Fruit fly (Drosophila melanogaster) whole organism, embryonic: ENCODE data around the gene slow.

ENCODE experiments used
- ATbp ChIP-seq: fragments of 200-800 bp; sonication (Bioruptor generic); optimal IDR thresholded peaks from 2 replicates; lab custom pipeline; 2017; ENCODE audit warnings: missing biosample characterization, mild to moderate bottlenecking, missing genetic modification characterization, missing genetic modification reagents
- Awh ChIP-seq: fragments of 200-800 bp; sonication (Bioruptor generic); IDR thresholded peaks from 2 replicates; pipeline ENCODE4, ENCODE4 v1.3.6; 2022; ENCODE audit warnings: missing biosample characterization, missing genetic modification characterization
- CG1024 ChIP-seq: fragments of 200-800 bp; sonication (Bioruptor generic); IDR thresholded peaks from 2 replicates; pipeline ENCODE4 v1.3.6; 2022; ENCODE audit warnings: missing biosample characterization, missing genetic modification characterization
- CG1647 ChIP-seq: fragments of 200-800 bp; sonication (Bioruptor generic); optimal IDR thresholded peaks from 3 replicates; lab custom pipeline; 2016; ENCODE audit warnings: missing biosample characterization, missing genetic modification characterization
- CG16779 ChIP-seq: fragments of 200-800 bp; sonication (Bioruptor generic); IDR thresholded peaks from 2 replicates; pipeline ENCODE4 v1.3.6; 2022; ENCODE audit warnings: missing biosample characterization, missing genetic modification characterization
- CG17328 ChIP-seq: fragments of 200-800 bp; sonication (Bioruptor generic); IDR thresholded peaks from 2 replicates; pipeline ENCODE4 v1.3.6; 2022; ENCODE audit warnings: missing biosample characterization, missing genetic modification characterization
- CG18262 ChIP-seq: fragments of 200-800 bp; optimal IDR thresholded peaks from 3 replicates; lab custom pipeline; 2019; ENCODE audit warnings: missing biosample characterization, mild to moderate bottlenecking, missing genetic modification characterization, moderate library complexity
- CG18764 ChIP-seq: fragments of 200-800 bp; sonication (Bioruptor generic); optimal IDR thresholded peaks from 3 replicates; lab custom pipeline; 2016; ENCODE audit warnings: missing biosample characterization, missing genetic modification characterization
- CG3163 ChIP-seq: fragments of 200-800 bp; sonication (Bioruptor generic); optimal IDR thresholded peaks from 3 replicates; lab custom pipeline; 2016; ENCODE audit warnings: missing biosample characterization, missing genetic modification characterization
- CG3407 ChIP-seq: fragments of 200-800 bp; sonication (Bioruptor generic); optimal IDR thresholded peaks from 2 replicates; lab custom pipeline; 2018; ENCODE audit warnings: missing biosample characterization, mild to moderate bottlenecking, missing genetic modification characterization
- CG34376 ChIP-seq: fragments of 200-800 bp; sonication (Bioruptor generic); optimal IDR thresholded peaks from 2 replicates; lab custom pipeline; 2018; ENCODE audit warnings: missing biosample characterization, mild to moderate bottlenecking, missing genetic modification characterization
- CG6689 ChIP-seq: fragments of 200-800 bp; sonication (Bioruptor generic); IDR thresholded peaks from 2 replicates; pipeline ENCODE4 v1.3.6; 2022; ENCODE audit warnings: missing biosample characterization, missing genetic modification characterization
- CG7928 ChIP-seq: fragments of 200-800 bp; sonication (Bioruptor generic); optimal IDR thresholded peaks from 2 replicates; lab custom pipeline; 2017; ENCODE audit warnings: missing biosample characterization, mild to moderate bottlenecking, missing genetic modification characterization
- CG9215 ChIP-seq: fragments of 200-800 bp; sonication (Bioruptor generic); IDR thresholded peaks from 2 replicates; pipeline ENCODE4 v1.3.6; 2022; ENCODE audit warnings: missing biosample characterization, missing genetic modification characterization
- CHES-1-like ChIP-seq: fragments of 200-800 bp; sonication (Bioruptor generic); optimal IDR thresholded peaks from 2 replicates; lab custom pipeline; 2016; ENCODE audit warnings: missing biosample characterization, missing genetic modification characterization
- Dll ChIP-seq: fragments of 200-800 bp; sonication (Bioruptor generic); IDR thresholded peaks from 4 replicates; pipeline ENCODE4 v1.3.6; 2022; ENCODE audit warnings: missing biosample characterization, missing genetic modification characterization; ENCODE audit not compliant: partially characterized antibody
- Elba2 ChIP-seq: fragments of 200-800 bp; sonication (Bioruptor generic); optimal IDR thresholded peaks from 3 replicates; lab custom pipeline; 2016; ENCODE audit warnings: missing biosample characterization, missing genetic modification characterization
- Gug ChIP-seq: fragments of 200-800 bp; sonication (Bioruptor generic); IDR thresholded peaks from 4 replicates; pipeline ENCODE4 v1.3.6; 2022; ENCODE audit warnings: missing biosample characterization, missing genetic modification characterization
- H2.0 ChIP-seq: fragments of 200-800 bp; sonication (Bioruptor generic); IDR thresholded peaks from 2 replicates; pipeline ENCODE4 v1.3.6; 2022; ENCODE audit warnings: missing biosample characterization, missing genetic modification characterization
- Hey ChIP-seq: fragments of 200-800 bp; sonication (Bioruptor generic); optimal IDR thresholded peaks from 3 replicates; lab custom pipeline; 2018; ENCODE audit warnings: missing biosample characterization, mild to moderate bottlenecking, missing genetic modification characterization
- Hmr ChIP-seq: fragments of 200-800 bp; sonication (Bioruptor generic); optimal IDR thresholded peaks from 3 replicates; lab custom pipeline; 2017; ENCODE audit warnings: mild to moderate bottlenecking, missing biosample characterization, missing genetic modification reagents, missing genetic modification characterization
- Hmx ChIP-seq: fragments of 200-800 bp; sonication (Bioruptor generic); optimal IDR thresholded peaks from 2 replicates; lab custom pipeline; 2016; ENCODE audit warnings: missing biosample characterization, missing genetic modification characterization
- Meics ChIP-seq: fragments of 200-800 bp; sonication (Bioruptor generic); optimal IDR thresholded peaks from 2 replicates; lab custom pipeline; 2017; ENCODE audit warnings: missing biosample characterization, mild to moderate bottlenecking, missing genetic modification characterization
- NC2α ChIP-seq: fragments of 200-800 bp; sonication (Bioruptor generic); optimal IDR thresholded peaks from 2 replicates; lab custom pipeline; 2016; ENCODE audit warnings: missing biosample characterization, missing genetic modification characterization
- Nf-YB ChIP-seq: fragments of 200-800 bp; sonication (Bioruptor generic); optimal IDR thresholded peaks from 3 replicates; lab custom pipeline; 2019; ENCODE audit warnings: missing biosample characterization, mild to moderate bottlenecking, missing genetic modification characterization, moderate library complexity
- Nf-YC ChIP-seq: fragments of 200-800 bp; optimal IDR thresholded peaks from 3 replicates; lab custom pipeline; 2019; ENCODE audit warnings: missing biosample characterization, mild to moderate bottlenecking, missing genetic modification characterization, moderate library complexity
- Optix ChIP-seq: fragments of 200-800 bp; sonication (Bioruptor generic); IDR thresholded peaks from 3 replicates; pipeline ENCODE4 v1.3.6; 2022; ENCODE audit warnings: missing biosample characterization, missing genetic modification characterization
- Rx ChIP-seq: fragments of 200-800 bp; sonication (Bioruptor generic); IDR thresholded peaks from 2 replicates; pipeline ENCODE4 v1.3.6; 2022; ENCODE audit warnings: missing biosample characterization, missing genetic modification characterization
- Six4 ChIP-seq: fragments of 200-800 bp; sonication (Bioruptor generic); optimal IDR thresholded peaks from 2 replicates; lab custom pipeline; 2016; ENCODE audit warnings: missing biosample characterization, missing genetic modification characterization
- Taf1 ChIP-seq: fragments of 200-800 bp; sonication (Bioruptor generic); IDR thresholded peaks from 2 replicates; pipeline ENCODE4 v1.3.6; 2022; ENCODE audit warnings: missing biosample characterization, missing genetic modification characterization
- ato ChIP-seq: fragments of 200-800 bp; sonication (Bioruptor generic); IDR thresholded peaks from 2 replicates; pipeline ENCODE4 v1.3.6; 2022; ENCODE audit warnings: missing biosample characterization, missing genetic modification characterization; ENCODE audit not compliant: partially characterized antibody
- az2 ChIP-seq: fragments of 200-800 bp; sonication (Bioruptor generic); optimal IDR thresholded peaks from 3 replicates; lab custom pipeline; 2016; ENCODE audit warnings: missing biosample characterization, missing genetic modification characterization
- bab2 ChIP-seq: fragments of 200-800 bp; sonication (Bioruptor generic); optimal IDR thresholded peaks from 2 replicates; lab custom pipeline; 2016; ENCODE audit warnings: missing biosample characterization, missing genetic modification characterization
- br ChIP-seq: fragments of >200 bp; optimal IDR thresholded peaks from 2 replicates; lab custom pipeline; 2017
- cwo ChIP-seq: fragments of 200-800 bp; sonication (Bioruptor generic); optimal IDR thresholded peaks from 3 replicates; lab custom pipeline; 2017; ENCODE audit warnings: missing biosample characterization, missing genetic modification characterization, mild to moderate bottlenecking, moderate library complexity, missing genetic modification reagents
- en ChIP-seq: fragments of 200-800 bp; sonication (Bioruptor generic); optimal IDR thresholded peaks from 2 replicates; lab custom pipeline; 2016; ENCODE audit warnings: missing biosample characterization, missing genetic modification characterization
- ewg ChIP-seq: fragments of 200-800 bp; sonication (Bioruptor generic); optimal IDR thresholded peaks from 3 replicates; lab custom pipeline; 2017; ENCODE audit warnings: mild to moderate bottlenecking, missing biosample characterization, missing genetic modification reagents, missing genetic modification characterization
- insv ChIP-seq, 2 experiments: fragments of 200-800 bp; sonication (Bioruptor generic); optimal IDR thresholded peaks; 3 replicates each; lab custom pipeline; 2016 to 2018; ENCODE audit warnings: missing biosample characterization in 2 of 2, missing genetic modification characterization in 2 of 2
- jumu ChIP-seq: fragments of 200-800 bp; sonication (Bioruptor generic); optimal IDR thresholded peaks from 3 replicates; lab custom pipeline; 2016; ENCODE audit warnings: missing biosample characterization, missing genetic modification characterization
- kay ChIP-seq: fragments of 200-800 bp; sonication (Bioruptor generic); optimal IDR thresholded peaks from 2 replicates; lab custom pipeline; 2016; ENCODE audit warnings: missing biosample characterization, missing genetic modification characterization
- lab ChIP-seq: fragments of 200-800 bp; sonication (Bioruptor generic); optimal IDR thresholded peaks from 3 replicates; lab custom pipeline; 2017; ENCODE audit warnings: missing biosample characterization, missing genetic modification characterization, mild to moderate bottlenecking, moderate library complexity, missing genetic modification reagents
- nom ChIP-seq: fragments of 200-800 bp; sonication (Bioruptor generic); optimal IDR thresholded peaks from 2 replicates; lab custom pipeline; 2017; ENCODE audit warnings: missing biosample characterization, missing genetic modification characterization, mild to moderate bottlenecking, moderate library complexity, missing genetic modification reagents
- pb ChIP-seq: fragments of 200-800 bp; sonication (Bioruptor generic); optimal IDR thresholded peaks from 3 replicates; lab custom pipeline; 2016; ENCODE audit warnings: missing biosample characterization, missing genetic modification characterization
- peb ChIP-seq: fragments of 200-800 bp; sonication (Bioruptor generic); IDR thresholded peaks from 2 replicates; pipeline ENCODE4 v1.3.6; 2022; ENCODE audit warnings: missing biosample characterization, missing genetic modification characterization
- pros ChIP-seq: fragments of 200-800 bp; sonication (Bioruptor generic); optimal IDR thresholded peaks from 3 replicates; lab custom pipeline; 2019; ENCODE audit warnings: missing biosample characterization, mild to moderate bottlenecking, missing genetic modification characterization, moderate library complexity
- slou ChIP-seq: fragments of 200-800 bp; sonication (Bioruptor generic); optimal IDR thresholded peaks from 3 replicates; lab custom pipeline; 2016; ENCODE audit warnings: missing biosample characterization, missing genetic modification characterization
- tgo ChIP-seq: fragments of 200-800 bp; sonication (Bioruptor generic); IDR thresholded peaks from 3 replicates; pipeline ENCODE4 v1.3.6; 2022; ENCODE audit warnings: missing biosample characterization, missing genetic modification characterization
- tup ChIP-seq: fragments of 200-800 bp; sonication (Bioruptor generic); optimal IDR thresholded peaks from 2 replicates; lab custom pipeline; 2016; ENCODE audit warnings: missing biosample characterization, mild to moderate bottlenecking, missing genetic modification characterization, moderate library complexity
- wor ChIP-seq: fragments of 200-800 bp; sonication (Bioruptor generic); IDR thresholded peaks from 2 replicates; pipeline ENCODE4 v1.3.6; 2022; ENCODE audit warnings: missing biosample characterization, missing genetic modification characterization

Gene slow

dm6 chr3L:4363887-4364794 is 20.1 kb upstream of the slow start, which contains the start of the genes Cip4 and mRpS6:
Cip4 (minus strand) TSS chr3L:4364102.
mRpS6 (plus strand) TSS chr3L:4364550.
- TF ChIP-seq NC2α (GFP tag; lab: Kevin White, UChicago) (no peak), CG34376 (GFP tag; lab: Kevin White, UChicago) (peak; percentile 47), CG18764 (GFP tag; lab: Kevin White, UChicago) (no peak), tgo (GFP tag; lab: Robert Waterston, UW) (peak; percentile 67), Hey (tag; lab: Kevin White, UChicago) (no peak), CG17328 (GFP tag; lab: Robert Waterston, UW) (peak; percentile 86), Awh (0 out of 2 replicates have a peak, but pooled peaks have one; percentile 54), CHES-1-like (GFP tag; lab: Kevin White, UChicago) (peak; percentile 16), H2.0 (GFP tag; lab: Robert Waterston, UW) (peak; percentile 90), Hmx (GFP tag; lab: Kevin White, UChicago) (no peak), ewg (GFP tag; lab: Kevin White, UChicago) (peak; percentile 68), en (GFP tag; lab: Kevin White, UChicago) (no peak), nom (GFP tag; lab: Kevin White, UChicago) (peak; percentile 53), br (no peak), tup (GFP tag; lab: Kevin White, UChicago) (peak; percentile 70), ato (GFP tag; lab: Robert Waterston, UW) (0 out of 2 replicates have a peak, but pooled peaks have one; percentile 19), Meics (peak; percentile 52), CG7928 (no peak), CG18262 (tag; lab: Kevin White, UChicago) (peak; percentile 71), wor (GFP tag; lab: Robert Waterston, UW) (peak; percentile 61), pb (GFP tag; lab: Kevin White, UChicago) (no peak), Dll (GFP tag; lab: Robert Waterston, UW) (peak; percentile 65), pros (GFP tag; lab: Kevin White, UChicago) (no peak), CG6689 (GFP tag; lab: Robert Waterston, UW) (peak; percentile 63), Nf-YB (GFP tag; lab: Kevin White, UChicago) (peak; percentile 51), CG3407 (GFP tag; lab: Kevin White, UChicago) (peak; percentile 51), slou (peak; percentile 66), bab2 (GFP tag; lab: Kevin White, UChicago) (peak; percentile 49), insv (GFP tag; optimal IDR thresholded peaks at IDR 0.05; lab: Kevin White, UChicago) (peak in 1 of 2 experiments; percentile 56), peb (peak; percentile 63; the same call in 1 of the 2 replicates), lab (GFP tag; lab: Kevin White, UChicago) (peak; percentile 35), Taf1 (GFP tag; lab: Robert Waterston, UW) (peak; percentile 63), CG3163 (GFP tag; lab: Kevin White, UChicago) (no peak), CG9215 (GFP tag; lab: Robert Waterston, UW) (no peak), Elba2 (GFP tag; lab: Kevin White, UChicago) (no peak), kay (GFP tag; lab: Kevin White, UChicago) (peak; percentile 65), jumu (GFP tag; lab: Kevin White, UChicago) (no peak), Rx (peak; percentile 64), CG16779 (GFP tag; lab: Robert Waterston, UW) (peak; percentile 58; the same call in 1 of the 2 replicates), CG1647 (GFP tag; lab: Kevin White, UChicago) (peak; percentile 38), Gug (peak; percentile 40; the same call in 2 of the 4 replicates), CG1024 (GFP tag; lab: Robert Waterston, UW) (peak; percentile 67), Hmr (GFP tag; lab: Kevin White, UChicago) (peak; percentile 87), ATbp (GFP tag; lab: Kevin White, UChicago) (peak; percentile 69), Optix (GFP tag; lab: Robert Waterston, UW) (peak; percentile 63; the same call in 2 of the 3 replicates), Nf-YC (peak; percentile 35), Six4 (peak; percentile 61), az2 (peak; percentile 86), cwo (GFP tag; lab: Kevin White, UChicago) (peak; percentile 37)
